Fruit fly (Drosophila melanogaster) whole organism, embryonic: ENCODE measurements around the gene CG7685.

Source experiments
- Asciz ChIP-seq: fragments of 200-800 bp; sonication (Bioruptor generic); optimal IDR thresholded peaks from 2 replicates; lab custom pipeline; 2017; ENCODE audit warnings: missing biosample characterization, mild to moderate bottlenecking, missing genetic modification characterization, missing genetic modification reagents
- C15 ChIP-seq: fragments of 200-800 bp; sonication (Bioruptor generic); IDR thresholded peaks from 3 replicates; pipeline ENCODE4 v1.3.6; 2022; ENCODE audit warnings: missing biosample characterization, missing genetic modification characterization
- CG11504 ChIP-seq: fragments of 200-800 bp; sonication (Bioruptor generic); optimal IDR thresholded peaks from 3 replicates; lab custom pipeline; 2019; ENCODE audit warnings: missing biosample characterization, mild to moderate bottlenecking, missing genetic modification characterization, moderate library complexity
- CG11560 ChIP-seq: fragments of 200-800 bp; sonication (Bioruptor generic); IDR thresholded peaks from 3 replicates; pipeline ENCODE4 v1.3.6; 2022; ENCODE audit warnings: missing biosample characterization, missing genetic modification characterization
- CG12219 ChIP-seq: fragments of 200-800 bp; sonication (Bioruptor generic); optimal IDR thresholded peaks from 3 replicates; lab custom pipeline; 2018; ENCODE audit warnings: missing biosample characterization, mild to moderate bottlenecking, missing genetic modification characterization
- CG14667 ChIP-seq: fragments of 200-800 bp; sonication (Bioruptor generic); IDR thresholded peaks from 2 replicates; pipeline ENCODE4 v1.3.6; 2022; ENCODE audit warnings: missing biosample characterization, missing genetic modification characterization
- CG17361 ChIP-seq: fragments of 200-800 bp; sonication (Bioruptor generic); IDR thresholded peaks from 3 replicates; pipeline ENCODE4 v1.3.6; 2022; ENCODE audit warnings: missing biosample characterization, missing genetic modification characterization
- CG18476 ChIP-seq: fragments of 200-800 bp; sonication (Bioruptor generic); optimal IDR thresholded peaks from 2 replicates; lab custom pipeline; 2016; ENCODE audit warnings: missing biosample characterization, mild to moderate bottlenecking, missing genetic modification characterization
- CG3065 ChIP-seq: fragments of 200-800 bp; sonication (Bioruptor generic); optimal IDR thresholded peaks from 2 replicates; lab custom pipeline; 2016; ENCODE audit warnings: missing biosample characterization, missing genetic modification characterization
- CG3163 ChIP-seq: fragments of 200-800 bp; sonication (Bioruptor generic); optimal IDR thresholded peaks from 3 replicates; lab custom pipeline; 2016; ENCODE audit warnings: missing biosample characterization, missing genetic modification characterization
- CG3407 ChIP-seq: fragments of 200-800 bp; sonication (Bioruptor generic); optimal IDR thresholded peaks from 2 replicates; lab custom pipeline; 2018; ENCODE audit warnings: missing biosample characterization, mild to moderate bottlenecking, missing genetic modification characterization
- CG42726 ChIP-seq: fragments of 200-800 bp; sonication (Bioruptor generic); IDR thresholded peaks from 2 replicates; pipeline ENCODE4 v1.3.6; 2022; ENCODE audit warnings: missing biosample characterization, missing genetic modification characterization; ENCODE audit not compliant: partially characterized antibody
- CG4404 ChIP-seq: fragments of 200-800 bp; sonication (Bioruptor generic); IDR thresholded peaks from 2 replicates; pipeline ENCODE4 v1.3.6; 2022; ENCODE audit warnings: missing biosample characterization, missing genetic modification characterization
- CG8290 ChIP-seq, 3 experiments: fragments of 200-800 bp; sonication (Bioruptor generic); optimal IDR thresholded peaks; 2 replicates each; lab custom pipeline; 2016 to 2019; ENCODE audit warnings: missing biosample characterization in 3 of 3, missing genetic modification characterization in 3 of 3, mild to moderate bottlenecking in 2 of 3, moderate library complexity in 1 of 3
- CG8478 ChIP-seq: fragments of >200 bp; optimal IDR thresholded peaks from 2 replicates; lab custom pipeline; 2018
- Chrac-16 ChIP-seq: fragments of 200-800 bp; sonication (Bioruptor generic); optimal IDR thresholded peaks from 3 replicates; lab custom pipeline; 2016; ENCODE audit warnings: missing biosample characterization, missing genetic modification characterization
- Dfd ChIP-seq, 2 experiments: fragments of >200 bp; optimal IDR thresholded peaks; 2 replicates each; lab custom pipeline; 2017; ENCODE audit warnings: missing biosample characterization in 2 of 2, missing genetic modification characterization in 2 of 2
- Dp ChIP-seq: fragments of 200-800 bp; sonication (Bioruptor generic); optimal IDR thresholded peaks from 2 replicates; lab custom pipeline; 2018; ENCODE audit warnings: missing biosample characterization, mild to moderate bottlenecking, missing genetic modification characterization, moderate library complexity
- Ets65A ChIP-seq: fragments of 200-800 bp; sonication (Bioruptor generic); peaks from one replicate; lab custom pipeline; 2016; ENCODE audit warnings: missing biosample characterization, missing genetic modification characterization
- Fer1 ChIP-seq: fragments of 200-800 bp; sonication (Bioruptor generic); optimal IDR thresholded peaks from 2 replicates; lab custom pipeline; 2017; ENCODE audit warnings: missing biosample characterization, mild to moderate bottlenecking, missing genetic modification characterization
- Gug ChIP-seq: fragments of 200-800 bp; sonication (Bioruptor generic); IDR thresholded peaks from 4 replicates; pipeline ENCODE4 v1.3.6; 2022; ENCODE audit warnings: missing biosample characterization, missing genetic modification characterization
- Hmx ChIP-seq: fragments of 200-800 bp; sonication (Bioruptor generic); optimal IDR thresholded peaks from 2 replicates; lab custom pipeline; 2016; ENCODE audit warnings: missing biosample characterization, missing genetic modification characterization
- MBD-R2 ChIP-seq: fragments of 200-800 bp; sonication (Bioruptor generic); IDR thresholded peaks from 2 replicates; pipeline ENCODE4 v1.3.6; 2022; ENCODE audit warnings: missing biosample characterization, missing genetic modification characterization
- NfI ChIP-seq: fragments of 200-800 bp; sonication (Bioruptor generic); optimal IDR thresholded peaks from 3 replicates; lab custom pipeline; 2018; ENCODE audit warnings: missing biosample characterization, mild to moderate bottlenecking, missing genetic modification characterization, moderate library complexity
- Scr ChIP-seq: fragments of 200-800 bp; sonication (Bioruptor generic); IDR thresholded peaks from 2 replicates; pipeline ENCODE4 v1.3.6; 2022; ENCODE audit warnings: missing biosample characterization, missing genetic modification characterization; ENCODE audit not compliant: partially characterized antibody
- ab ChIP-seq: fragments of 200-800 bp; sonication (Bioruptor generic); optimal IDR thresholded peaks from 2 replicates; lab custom pipeline; 2016; ENCODE audit warnings: missing biosample characterization, missing genetic modification characterization
- abd-A ChIP-seq: fragments of 200-800 bp; sonication (Bioruptor generic); optimal IDR thresholded peaks from 3 replicates; lab custom pipeline; 2019; ENCODE audit warnings: missing biosample characterization, mild to moderate bottlenecking, missing genetic modification characterization, moderate library complexity
- ap ChIP-seq: fragments of 200-800 bp; sonication (Bioruptor generic); IDR thresholded peaks from 2 replicates; pipeline ENCODE4 v1.3.6; 2022; ENCODE audit warnings: missing biosample characterization, missing genetic modification characterization
- bcd ChIP-seq: fragments of 200-800 bp; sonication (Bioruptor generic); optimal IDR thresholded peaks from 2 replicates; lab custom pipeline; 2017; ENCODE audit warnings: missing biosample characterization, mild to moderate bottlenecking, missing genetic modification characterization
- dan ChIP-seq: fragments of 200-800 bp; sonication (Bioruptor generic); IDR thresholded peaks from 2 replicates; pipeline ENCODE4 v1.3.6; 2022; ENCODE audit warnings: missing biosample characterization, missing genetic modification characterization
- dati ChIP-seq: fragments of 200-800 bp; sonication (Bioruptor generic); IDR thresholded peaks from 2 replicates; pipeline ENCODE4 v1.3.6; 2022; ENCODE audit warnings: missing biosample characterization, missing genetic modification characterization
- emc ChIP-seq: fragments of 200-800 bp; sonication (Bioruptor generic); optimal IDR thresholded peaks from 2 replicates; lab custom pipeline; 2016; ENCODE audit warnings: missing biosample characterization, missing genetic modification characterization
- en ChIP-seq: fragments of 200-800 bp; sonication (Bioruptor generic); optimal IDR thresholded peaks from 2 replicates; lab custom pipeline; 2016; ENCODE audit warnings: missing biosample characterization, missing genetic modification characterization
- ind ChIP-seq: fragments of 200-800 bp; sonication (Bioruptor generic); optimal IDR thresholded peaks from 3 replicates; lab custom pipeline; 2016; ENCODE audit warnings: missing biosample characterization, missing genetic modification characterization
- klu ChIP-seq: fragments of 200-800 bp; sonication (Bioruptor generic); IDR thresholded peaks from 2 replicates; pipeline ENCODE4 v1.3.6; 2022; ENCODE audit warnings: missing biosample characterization, missing genetic modification characterization
- lbe ChIP-seq: fragments of 200-800 bp; sonication (Bioruptor generic); optimal IDR thresholded peaks from 2 replicates; lab custom pipeline; 2016; ENCODE audit warnings: missing biosample characterization, mild to moderate bottlenecking, missing genetic modification characterization
- mld ChIP-seq: fragments of 200-800 bp; sonication (Bioruptor generic); IDR thresholded peaks from 3 replicates; pipeline ENCODE4 v1.3.6; 2022; ENCODE audit warnings: missing biosample characterization, missing genetic modification characterization; ENCODE audit not compliant: partially characterized antibody
- org-1 ChIP-seq: fragments of 200-800 bp; sonication (Bioruptor generic); optimal IDR thresholded peaks from 2 replicates; lab custom pipeline; 2017; ENCODE audit warnings: missing biosample characterization, missing genetic modification characterization
- phol ChIP-seq: fragments of 200-800 bp; sonication (Bioruptor generic); optimal IDR thresholded peaks from 3 replicates; lab custom pipeline; 2018; ENCODE audit warnings: missing biosample characterization, mild to moderate bottlenecking, missing genetic modification characterization, moderate library complexity
- pros ChIP-seq: fragments of 200-800 bp; sonication (Bioruptor generic); optimal IDR thresholded peaks from 3 replicates; lab custom pipeline; 2019; ENCODE audit warnings: missing biosample characterization, mild to moderate bottlenecking, missing genetic modification characterization, moderate library complexity
- ro ChIP-seq: fragments of 200-800 bp; sonication (Bioruptor generic); IDR thresholded peaks from 2 replicates; pipeline ENCODE4 v1.3.6; 2022; ENCODE audit warnings: missing biosample characterization, missing genetic modification characterization
- run ChIP-seq: fragments of 200-800 bp; sonication (Bioruptor generic); optimal IDR thresholded peaks from 3 replicates; lab custom pipeline; 2018; ENCODE audit warnings: missing biosample characterization, mild to moderate bottlenecking, missing genetic modification characterization
- schlank ChIP-seq: fragments of 200-800 bp; sonication (Bioruptor generic); optimal IDR thresholded peaks from 2 replicates; lab custom pipeline; 2018; ENCODE audit warnings: missing biosample characterization, mild to moderate bottlenecking, missing genetic modification characterization
- scrt ChIP-seq: fragments of 200-800 bp; sonication (Bioruptor generic); optimal IDR thresholded peaks from 2 replicates; lab custom pipeline; 2018; ENCODE audit warnings: missing biosample characterization, mild to moderate bottlenecking, missing genetic modification characterization, moderate library complexity
- sens ChIP-seq: fragments of 200-800 bp; sonication (Bioruptor generic); peaks from one replicate; lab custom pipeline; 2016; ENCODE audit warnings: missing biosample characterization, missing genetic modification characterization
- slp2 ChIP-seq: fragments of 200-800 bp; sonication (Bioruptor generic); optimal IDR thresholded peaks from 2 replicates; lab custom pipeline; 2016; ENCODE audit warnings: missing biosample characterization, missing genetic modification characterization
- so ChIP-seq: fragments of 200-800 bp; sonication (Bioruptor generic); IDR thresholded peaks from 3 replicates; pipeline ENCODE4 v1.3.6; 2022; ENCODE audit warnings: missing biosample characterization, missing genetic modification characterization
- sr ChIP-seq: fragments of 200-800 bp; sonication (Bioruptor generic); IDR thresholded peaks from 3 replicates; pipeline ENCODE4 v1.3.6; 2022; ENCODE audit warnings: missing biosample characterization, missing genetic modification characterization

The CG7685 gene

DNA sequence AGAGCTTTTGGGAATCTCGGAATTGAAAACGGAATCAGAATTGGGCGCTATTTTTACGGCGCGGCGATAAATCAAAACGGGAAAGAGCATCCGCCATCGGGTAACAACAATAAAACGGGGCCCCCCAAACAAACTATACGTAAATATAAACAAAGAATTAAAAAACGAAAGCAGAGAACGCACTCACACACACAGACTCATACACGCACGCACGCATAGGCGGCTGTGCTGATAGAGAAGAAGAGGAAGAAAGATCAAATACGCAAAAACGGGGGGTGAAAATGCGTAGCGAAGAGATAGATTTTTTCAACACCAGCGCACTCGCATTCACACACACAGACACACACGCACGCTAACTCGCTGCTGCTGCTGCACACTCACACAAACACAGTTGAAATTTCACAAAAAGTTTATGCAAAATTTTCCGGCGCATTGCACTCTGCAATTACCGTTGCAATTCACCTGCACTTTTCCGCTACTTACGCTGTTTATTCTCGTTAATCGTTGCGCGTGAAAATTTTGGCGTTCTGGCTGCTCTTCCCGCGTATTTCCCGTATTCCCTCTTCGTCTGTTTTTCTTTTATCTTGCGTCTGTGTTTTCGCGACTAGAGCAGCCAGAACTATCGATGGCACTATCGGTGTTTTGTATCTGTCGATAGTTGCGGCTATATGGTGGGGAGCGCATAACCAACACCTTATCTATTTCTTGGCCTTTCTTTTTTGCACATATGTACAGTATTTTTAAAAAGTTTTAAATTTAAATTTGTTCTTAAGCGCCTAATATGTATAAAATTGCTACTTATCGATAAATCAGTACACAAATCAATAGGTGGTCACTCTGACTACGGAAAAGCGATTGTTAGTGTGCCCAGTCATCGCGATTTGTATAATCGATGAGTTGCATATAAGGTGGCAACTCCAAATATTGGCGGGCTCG, 7.8 kb downstream of the CG7685 start, which contains the start of gene CG31122 (continued):
- TF ChIP-seq dati (GFP tag; lab: Robert Waterston, UW) (no peak), phol (tag; lab: Kevin White, UChicago) (no peak), ab (no peak), CG18476 (no peak), sens (peak; percentile 95), MBD-R2 (GFP tag; lab: Robert Waterston, UW) (peak; percentile 49), scrt (GFP tag; lab: Kevin White, UChicago) (peak; percentile 39), CG17361 (GFP tag; lab: Robert Waterston, UW) (no peak; the same call in 2 of the 3 replicates), run (tag; lab: Kevin White, UChicago) (no peak), lbe (GFP tag; lab: Kevin White, UChicago) (peak; percentile 31), CG3163 (GFP tag; lab: Kevin White, UChicago) (no peak), CG12219 (no peak), mld (peak; percentile 74), sr (GFP tag; lab: Robert Waterston, UW) (no peak), klu (GFP tag; lab: Robert Waterston, UW) (no peak), CG3065 (GFP tag; lab: Kevin White, UChicago) (no peak), C15 (GFP tag; lab: Robert Waterston, UW) (no peak), schlank (tag; lab: Kevin White, UChicago) (no peak), emc (GFP tag; lab: Kevin White, UChicago) (no peak), CG14667 (no peak), abd-A (peak; percentile 77), ind (peak; percentile 3)
- TF ChIP-seq, all 482 proteins: peak for 228

DNA sequence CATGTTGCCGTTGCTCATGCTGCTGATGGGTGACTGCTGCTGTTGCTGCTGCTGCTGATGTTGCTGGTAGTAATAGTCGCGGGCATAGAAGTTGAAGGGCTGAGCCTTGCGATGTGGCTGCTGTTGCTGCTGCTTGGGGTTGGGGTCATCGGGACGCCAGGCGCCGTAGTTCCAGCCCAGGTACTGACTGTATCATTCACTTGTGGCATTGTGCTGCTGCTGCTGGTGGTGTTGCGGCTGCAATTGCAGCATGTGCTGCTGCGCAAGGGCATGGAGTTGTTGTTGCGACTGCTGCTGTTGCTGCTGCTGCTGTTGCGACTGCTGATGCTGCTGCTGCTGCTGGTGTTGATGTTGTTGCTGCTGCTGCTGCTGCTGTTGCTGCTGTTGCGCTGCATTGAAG, 17.7 kb downstream of the CG7685 start:
- TF ChIP-seq Ets65A (peak; percentile 16), Dp (no peak), CG8478 (lab: Kevin White, UChicago) (peak; percentile 70), CG42726 (GFP tag; lab: Robert Waterston, UW) (no peak), Dfd (GFP tag; optimal IDR thresholded peaks at IDR 0.05; lab: Kevin White, UChicago) (peak in 1 of 2 experiments; percentile 24), CG11504 (peak; percentile 71)
- TF ChIP-seq, all 482 proteins: peak for 4

DNA sequence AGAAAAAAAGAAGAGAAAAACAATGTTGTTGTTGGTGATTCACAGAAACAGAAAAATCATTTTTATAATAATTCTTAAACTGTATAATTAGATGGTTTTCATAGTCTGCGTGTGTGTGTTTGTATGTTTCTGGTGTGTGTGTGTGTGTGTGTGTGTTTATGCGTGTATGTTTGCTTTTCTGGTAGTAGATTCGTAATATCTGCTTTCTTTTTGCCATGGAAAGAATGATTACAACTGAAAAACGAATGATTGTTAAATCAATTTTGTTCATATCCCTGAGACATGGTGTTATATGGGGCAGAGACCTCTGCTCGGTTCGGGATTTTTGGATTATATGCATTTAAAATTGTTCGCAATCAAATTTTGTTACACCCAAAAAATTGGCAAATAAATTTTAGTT, 18.6 kb downstream of the CG7685 start:
- no peak for TF ChIP-seq Hmx
- no peak for TF ChIP-seq pros (GFP tag; lab: Kevin White, UChicago)
- no peak for TF ChIP-seq CG4404 (GFP tag; lab: Robert Waterston, UW)
- no peak for TF ChIP-seq Gug (GFP tag; lab: Robert Waterston, UW)
- TF ChIP-seq org-1 (GFP tag; lab: Kevin White, UChicago) = no peak
- TF ChIP-seq en (GFP tag; lab: Kevin White, UChicago) = no peak
- no peak for TF ChIP-seq so (GFP tag; lab: Robert Waterston, UW)
- TF ChIP-seq CG11560 (tag; lab: Robert Waterston, UW) = no peak
- no peak for TF ChIP-seq Chrac-16 (GFP tag; lab: Kevin White, UChicago)
- no peak for TF ChIP-seq CG3407 (GFP tag; lab: Kevin White, UChicago)
- TF ChIP-seq dan = no peak
- no peak for TF ChIP-seq Scr (GFP tag; lab: Robert Waterston, UW)
- TF ChIP-seq Fer1 (GFP tag; lab: Kevin White, UChicago) = no peak
- TF ChIP-seq ap (GFP tag; lab: Robert Waterston, UW) = no peak
- no peak for TF ChIP-seq ro (GFP tag; lab: Robert Waterston, UW)
- no peak for TF ChIP-seq CG8290 (GFP tag; optimal IDR thresholded peaks at IDR 0.05; lab: Kevin White, UChicago)
- TF ChIP-seq CG8290 (tag; optimal IDR thresholded peaks at IDR 0.05; lab: Kevin White, UChicago) = no peak
- TF ChIP-seq slp2 (GFP tag; lab: Kevin White, UChicago) = no peak
- no peak for TF ChIP-seq Asciz (GFP tag; lab: Kevin White, UChicago)
- TF ChIP-seq bcd (GFP tag; lab: Kevin White, UChicago) = no peak
- no peak for TF ChIP-seq NfI (GFP tag; lab: Kevin White, UChicago)
